Fruit fly (Drosophila melanogaster) whole organism, embryonic: ENCODE measurements around the gene Top3alpha.

Experiments used
- CG12219 ChIP-seq: fragments of 200-800 bp; sonication (Bioruptor generic); optimal IDR thresholded peaks from 3 replicates; lab custom pipeline; 2018; ENCODE audit warnings: missing biosample characterization, mild to moderate bottlenecking, missing genetic modification characterization
- CG13624 ChIP-seq: fragments of 200-800 bp; sonication (Bioruptor generic); optimal IDR thresholded peaks from 2 replicates; lab custom pipeline; 2016; ENCODE audit warnings: missing biosample characterization, missing genetic modification characterization
- CG14860 ChIP-seq: fragments of 200-800 bp; sonication (Bioruptor generic); IDR thresholded peaks from 3 replicates; pipeline ENCODE4 v1.3.6; 2022; ENCODE audit warnings: missing biosample characterization, missing genetic modification characterization; ENCODE audit not compliant: partially characterized antibody
- CG16813 ChIP-seq: fragments of 200-800 bp; sonication (Bioruptor generic); IDR thresholded peaks from 3 replicates; pipeline ENCODE4 v1.3.6; 2022; ENCODE audit warnings: missing biosample characterization, missing genetic modification characterization; ENCODE audit not compliant: partially characterized antibody
- CG18599 ChIP-seq: fragments of 200-800 bp; sonication (Bioruptor generic); optimal IDR thresholded peaks from 3 replicates; lab custom pipeline; 2017; ENCODE audit warnings: missing biosample characterization, missing genetic modification characterization, mild to moderate bottlenecking, moderate library complexity, missing genetic modification reagents
- CG2116 ChIP-seq: fragments of 200-800 bp; sonication (Bioruptor generic); optimal IDR thresholded peaks from 3 replicates; lab custom pipeline; 2018; ENCODE audit warnings: missing biosample characterization, mild to moderate bottlenecking, missing genetic modification characterization
- CG34422 ChIP-seq: fragments of 200-800 bp; sonication (Bioruptor generic); IDR thresholded peaks from 3 replicates; pipeline ENCODE4 v1.3.6; 2022; ENCODE audit warnings: missing biosample characterization, missing genetic modification characterization
- CG4328 ChIP-seq: fragments of 200-800 bp; sonication (Bioruptor generic); optimal IDR thresholded peaks from 3 replicates; lab custom pipeline; 2017; ENCODE audit warnings: missing biosample characterization, missing genetic modification reagents, missing genetic modification characterization
- CG6272 ChIP-seq: fragments of 200-800 bp; sonication (Bioruptor generic); IDR thresholded peaks from 2 replicates; pipeline ENCODE4 v1.3.6; 2022; ENCODE audit warnings: missing biosample characterization, missing genetic modification characterization
- CG6791 ChIP-seq: fragments of 200-800 bp; sonication (Bioruptor generic); IDR thresholded peaks from 3 replicates; pipeline ENCODE4 v1.3.6; 2022; ENCODE audit warnings: missing biosample characterization, missing genetic modification characterization; ENCODE audit not compliant: partially characterized antibody
- CG6813 ChIP-seq: fragments of 200-800 bp; sonication (Bioruptor generic); optimal IDR thresholded peaks from 2 replicates; lab custom pipeline; 2017; ENCODE audit warnings: missing biosample characterization, missing genetic modification characterization, mild to moderate bottlenecking, moderate library complexity, missing genetic modification reagents
- CG7963 ChIP-seq: fragments of 200-800 bp; sonication (Bioruptor generic); IDR thresholded peaks from 3 replicates; pipeline ENCODE4 v1.3.6; 2022; ENCODE audit warnings: missing biosample characterization, missing genetic modification characterization; ENCODE audit not compliant: partially characterized antibody
- Dll ChIP-seq: fragments of 200-800 bp; sonication (Bioruptor generic); IDR thresholded peaks from 4 replicates; pipeline ENCODE4 v1.3.6; 2022; ENCODE audit warnings: missing biosample characterization, missing genetic modification characterization; ENCODE audit not compliant: partially characterized antibody
- Dp ChIP-seq: fragments of 200-800 bp; sonication (Bioruptor generic); optimal IDR thresholded peaks from 2 replicates; lab custom pipeline; 2018; ENCODE audit warnings: missing biosample characterization, mild to moderate bottlenecking, missing genetic modification characterization, moderate library complexity
- Dref ChIP-seq: fragments of 200-800 bp; sonication (Bioruptor generic); IDR thresholded peaks from 2 replicates; pipeline ENCODE4 v1.3.6; 2022; ENCODE audit warnings: missing biosample characterization, missing genetic modification characterization
- Drgx ChIP-seq: fragments of 200-800 bp; sonication (Bioruptor generic); IDR thresholded peaks from 2 replicates; pipeline ENCODE4 v1.3.6; 2022; ENCODE audit warnings: missing biosample characterization, missing genetic modification characterization
- E2f2 ChIP-seq: fragments of 200-800 bp; sonication (Bioruptor generic); IDR thresholded peaks from 2 replicates; pipeline ENCODE4 v1.3.6; 2022; ENCODE audit warnings: missing biosample characterization, missing genetic modification characterization
- Fer3 ChIP-seq: fragments of 200-800 bp; sonication (Bioruptor generic); optimal IDR thresholded peaks from 2 replicates; lab custom pipeline; 2018; ENCODE audit warnings: missing biosample characterization, mild to moderate bottlenecking, missing genetic modification characterization, moderate library complexity
- HLH4C ChIP-seq: fragments of 200-800 bp; sonication (Bioruptor generic); IDR thresholded peaks from 3 replicates; pipeline ENCODE4 v1.3.6; 2022; ENCODE audit warnings: missing biosample characterization, missing genetic modification characterization; ENCODE audit not compliant: partially characterized antibody
- Hmr ChIP-seq: fragments of 200-800 bp; sonication (Bioruptor generic); optimal IDR thresholded peaks from 3 replicates; lab custom pipeline; 2017; ENCODE audit warnings: mild to moderate bottlenecking, missing biosample characterization, missing genetic modification reagents, missing genetic modification characterization
- MBD-R2 ChIP-seq: fragments of 200-800 bp; sonication (Bioruptor generic); IDR thresholded peaks from 2 replicates; pipeline ENCODE4 v1.3.6; 2022; ENCODE audit warnings: missing biosample characterization, missing genetic modification characterization
- Rx ChIP-seq: fragments of 200-800 bp; sonication (Bioruptor generic); IDR thresholded peaks from 2 replicates; pipeline ENCODE4 v1.3.6; 2022; ENCODE audit warnings: missing biosample characterization, missing genetic modification characterization
- Ssrp ChIP-seq: fragments of 200-800 bp; sonication (Bioruptor generic); optimal IDR thresholded peaks from 2 replicates; lab custom pipeline; 2018; ENCODE audit warnings: missing biosample characterization, mild to moderate bottlenecking, missing genetic modification characterization, moderate library complexity
- amos ChIP-seq: fragments of 200-800 bp; sonication (Bioruptor generic); IDR thresholded peaks from 2 replicates; pipeline ENCODE4 v1.3.6; 2022; ENCODE audit warnings: missing biosample characterization, missing genetic modification characterization; ENCODE audit not compliant: partially characterized antibody
- ato ChIP-seq: fragments of 200-800 bp; sonication (Bioruptor generic); IDR thresholded peaks from 2 replicates; pipeline ENCODE4 v1.3.6; 2022; ENCODE audit warnings: missing biosample characterization, missing genetic modification characterization; ENCODE audit not compliant: partially characterized antibody
- bbx ChIP-seq: fragments of 200-800 bp; sonication (Bioruptor generic); IDR thresholded peaks from 2 replicates; pipeline ENCODE4 v1.3.6; 2022; ENCODE audit warnings: missing biosample characterization, missing genetic modification characterization; ENCODE audit not compliant: partially characterized antibody
- chinmo ChIP-seq: fragments of 200-800 bp; sonication (Bioruptor generic); IDR thresholded peaks from 4 replicates; pipeline ENCODE4 v1.3.6; 2022; ENCODE audit warnings: missing biosample characterization, missing genetic modification characterization; ENCODE audit not compliant: partially characterized antibody
- ci ChIP-seq: fragments of 200-800 bp; sonication (Bioruptor generic); IDR thresholded peaks from 3 replicates; pipeline ENCODE4 v1.3.6; 2022; ENCODE audit warnings: missing biosample characterization, missing genetic modification characterization
- corto ChIP-seq: fragments of 200-800 bp; sonication (Bioruptor generic); optimal IDR thresholded peaks from 2 replicates; lab custom pipeline; 2016; ENCODE audit warnings: missing biosample characterization, mild to moderate bottlenecking, missing genetic modification characterization, moderate library complexity
- ewg ChIP-seq: fragments of 200-800 bp; sonication (Bioruptor generic); optimal IDR thresholded peaks from 3 replicates; lab custom pipeline; 2017; ENCODE audit warnings: mild to moderate bottlenecking, missing biosample characterization, missing genetic modification reagents, missing genetic modification characterization
- hb ChIP-seq: fragments of 200-800 bp; sonication (Bioruptor generic); IDR thresholded peaks from 3 replicates; pipeline ENCODE4 v1.3.6; 2022; ENCODE audit warnings: missing biosample characterization, missing genetic modification characterization; ENCODE audit not compliant: partially characterized antibody
- hbn ChIP-seq: fragments of 200-800 bp; sonication (Bioruptor generic); IDR thresholded peaks from 2 replicates; pipeline ENCODE4 v1.3.6; 2022; ENCODE audit warnings: missing biosample characterization, missing genetic modification characterization; ENCODE audit not compliant: partially characterized antibody
- mld ChIP-seq: fragments of 200-800 bp; sonication (Bioruptor generic); IDR thresholded peaks from 3 replicates; pipeline ENCODE4 v1.3.6; 2022; ENCODE audit warnings: missing biosample characterization, missing genetic modification characterization; ENCODE audit not compliant: partially characterized antibody
- nerfin-2 ChIP-seq: fragments of 200-800 bp; sonication (Bioruptor generic); IDR thresholded peaks from 2 replicates; pipeline ENCODE4 v1.3.6; 2022; ENCODE audit warnings: missing biosample characterization, missing genetic modification characterization; ENCODE audit not compliant: partially characterized antibody
- onecut ChIP-seq: fragments of 200-800 bp; sonication (Bioruptor generic); IDR thresholded peaks from 2 replicates; pipeline ENCODE4 v1.3.6; 2022; ENCODE audit warnings: missing biosample characterization, missing genetic modification characterization
- pnt ChIP-seq: fragments of 200-800 bp; sonication (Bioruptor generic); optimal IDR thresholded peaks from 3 replicates; lab custom pipeline; 2016; ENCODE audit warnings: missing biosample characterization, missing genetic modification characterization
- sens ChIP-seq: fragments of 200-800 bp; sonication (Bioruptor generic); peaks from one replicate; lab custom pipeline; 2016; ENCODE audit warnings: missing biosample characterization, missing genetic modification characterization
- sna ChIP-seq: fragments of 200-800 bp; sonication (Bioruptor generic); IDR thresholded peaks from 2 replicates; pipeline ENCODE4 v1.3.6; 2022; ENCODE audit warnings: missing biosample characterization, missing genetic modification characterization; ENCODE audit not compliant: partially characterized antibody
- tll ChIP-seq, 2 experiments: fragments of 200-800 bp in 1 of 2; fragments of >200 bp in 1 of 2; sonication (Bioruptor generic) in 1 of 2; optimal IDR thresholded peaks; 2 replicates each; lab custom pipeline; 2017 to 2019; ENCODE audit warnings: missing biosample characterization in 2 of 2, missing genetic modification characterization in 2 of 2, mild to moderate bottlenecking in 1 of 2, moderate library complexity in 1 of 2
- tna ChIP-seq: fragments of 200-800 bp; sonication (Bioruptor generic); IDR thresholded peaks from 2 replicates; pipeline ENCODE4 v1.3.6; 2022; ENCODE audit warnings: missing biosample characterization, missing genetic modification characterization; ENCODE audit not compliant: partially characterized antibody
- unc-4 ChIP-seq: fragments of 200-800 bp; sonication (Bioruptor generic); IDR thresholded peaks from 2 replicates; pipeline ENCODE4 v1.3.6; 2022; ENCODE audit warnings: missing biosample characterization, missing genetic modification characterization; ENCODE audit not compliant: partially characterized antibody
- unpg ChIP-seq: fragments of 200-800 bp; sonication (Bioruptor generic); optimal IDR thresholded peaks from 3 replicates; lab custom pipeline; 2018; ENCODE audit warnings: missing biosample characterization, mild to moderate bottlenecking, missing genetic modification characterization, moderate library complexity
- zen2 ChIP-seq: fragments of 200-800 bp; sonication (Bioruptor generic); IDR thresholded peaks from 3 replicates; pipeline ENCODE4 v1.3.6; 2022; ENCODE audit warnings: missing biosample characterization, missing genetic modification characterization; ENCODE audit not compliant: partially characterized antibody

Gene Top3alpha

DNA sequence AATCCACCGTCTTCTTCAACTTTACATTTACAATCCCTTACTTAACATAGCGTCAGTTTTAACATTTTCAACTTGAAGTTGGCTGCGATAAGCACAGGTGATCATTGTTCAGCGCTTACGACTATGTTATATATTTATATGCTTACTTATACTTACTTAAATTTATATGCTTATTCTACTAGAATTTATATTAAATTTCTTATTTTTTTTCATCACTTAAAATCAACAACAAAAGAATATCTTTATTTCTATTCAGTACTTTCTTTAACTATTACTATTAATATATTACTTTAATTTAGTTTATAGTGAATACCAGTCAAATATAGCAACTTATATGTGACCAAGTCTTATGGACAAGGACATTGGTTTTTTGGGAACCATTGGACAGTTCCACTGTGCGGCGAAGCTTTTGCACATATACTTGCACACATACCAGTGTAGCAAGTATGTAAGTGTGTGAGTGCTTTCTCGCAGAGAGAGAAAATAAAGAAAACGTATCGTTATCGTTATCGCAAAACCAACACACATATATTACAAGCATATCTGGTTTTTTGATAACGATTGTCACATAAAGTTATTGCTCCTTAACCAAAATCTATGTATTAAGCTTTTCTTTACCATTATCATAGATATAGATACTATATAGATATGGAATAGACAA is 19.3 kb downstream of the Top3alpha start, which contains the start of gene Hasp (continued):
- TF ChIP-seq Ssrp (tag; lab: Kevin White, UChicago), result peak; percentile 46
- TF ChIP-seq Rx, result no peak
- no peak for TF ChIP-seq CG4328 (GFP tag; lab: Kevin White, UChicago)
- TF ChIP-seq pnt (GFP tag; lab: Kevin White, UChicago), result no peak
- peak; percentile 43 for TF ChIP-seq Hmr
- peak; percentile 35 for TF ChIP-seq CG13624
- TF ChIP-seq Fer3 (tag; lab: Kevin White, UChicago), result peak; percentile 56

DNA sequence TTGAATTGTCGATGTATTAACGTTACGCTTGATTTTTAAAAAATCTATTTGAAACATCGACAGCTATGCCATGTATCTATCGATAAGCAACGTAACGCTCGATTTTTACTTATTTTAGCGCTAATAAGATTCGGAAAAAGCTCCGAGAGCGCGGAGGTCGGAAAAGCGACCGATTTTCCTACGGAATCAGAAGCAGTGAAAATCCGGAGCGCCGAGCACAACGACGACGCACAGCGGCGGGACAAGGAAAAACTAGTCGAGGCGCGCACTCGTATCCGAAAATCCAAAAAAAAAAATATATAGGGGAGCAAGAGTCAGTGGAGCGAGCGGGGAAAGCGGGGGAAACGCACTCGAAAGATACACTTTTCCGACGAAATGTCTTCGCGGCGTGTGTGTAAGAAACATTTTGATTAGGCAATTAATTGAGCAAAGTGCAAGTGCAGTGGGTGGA is 20.7 kb downstream of the Top3alpha start, which contains the start of gene CG10132:
Gene CG10132 (plus strand): TSS at position 189 of the 451 bp plus-strand sequence.
- TF ChIP-seq sna (GFP tag; lab: Robert Waterston, UW) (peak; percentile 16; the same call in 1 of the 2 replicates), E2f2 (peak; percentile 47), Dll (GFP tag; lab: Robert Waterston, UW) (peak; percentile 53; the same call in 1 of the 4 replicates), Dref (GFP tag; lab: Robert Waterston, UW) (peak; percentile 58), sens (GFP tag; lab: Kevin White, UChicago) (peak; percentile 66), zen2 (peak; percentile 75), corto (GFP tag; lab: Kevin White, UChicago) (no peak), mld (GFP tag; lab: Robert Waterston, UW) (peak; percentile 70; the same call in 2 of the 3 replicates), ewg (GFP tag; lab: Kevin White, UChicago) (peak; percentile 32), chinmo (GFP tag; lab: Robert Waterston, UW) (0 out of 4 replicates have a peak, but pooled peaks have one; percentile 57), CG14860 (GFP tag; lab: Robert Waterston, UW) (0 out of 3 replicates have a peak, but pooled peaks have one; percentile 58), HLH4C (GFP tag; lab: Robert Waterston, UW) (peak; percentile 78), unpg (GFP tag; lab: Kevin White, UChicago) (no peak), amos (peak; percentile 30; the same call in 1 of the 2 replicates), hb (GFP tag; lab: Robert Waterston, UW) (peak; percentile 67; the same call in 1 of the 3 replicates), bbx (GFP tag; lab: Robert Waterston, UW) (peak; percentile 53; the same call in 1 of the 2 replicates), ato (peak; percentile 53), nerfin-2 (peak; percentile 26; the same call in 1 of the 2 replicates), CG18599 (GFP tag; lab: Kevin White, UChicago) (peak; percentile 0), CG16813 (GFP tag; lab: Robert Waterston, UW) (peak; percentile 53; the same call in 2 of the 3 replicates), CG2116 (GFP tag; lab: Kevin White, UChicago) (peak; percentile 21), tna (GFP tag; lab: Robert Waterston, UW) (peak; percentile 58; the same call in 1 of the 2 replicates), onecut (GFP tag; lab: Robert Waterston, UW) (0 out of 2 replicates have a peak, but pooled peaks have one; percentile 6), unc-4 (GFP tag; lab: Robert Waterston, UW) (peak; percentile 46; the same call in 1 of the 2 replicates), Fer3 (tag; lab: Kevin White, UChicago) (no peak), ci (peak; percentile 36; the same call in 1 of the 3 replicates), MBD-R2 (GFP tag; lab: Robert Waterston, UW) (0 out of 2 replicates have a peak, but pooled peaks have one; percentile 10), CG34422 (GFP tag; lab: Robert Waterston, UW) (peak; percentile 42; the same call in 1 of the 3 replicates), CG6813 (no peak), hbn (GFP tag; lab: Robert Waterston, UW) (0 out of 2 replicates have a peak, but pooled peaks have one; percentile 29), Drgx (GFP tag; lab: Robert Waterston, UW) (0 out of 2 replicates have a peak, but pooled peaks have one; percentile 14), tll (GFP tag; optimal IDR thresholded peaks at IDR 0.05; lab: Kevin White, UChicago) (no peak), CG12219 (GFP tag; lab: Kevin White, UChicago) (no peak), Dp (GFP tag; lab: Kevin White, UChicago) (peak; percentile 29), CG6791 (peak; percentile 56; the same call in 1 of the 3 replicates), CG7963 (GFP tag; lab: Robert Waterston, UW) (peak; percentile 57; the same call in 1 of the 3 replicates), CG6272 (GFP tag; lab: Robert Waterston, UW) (no peak)
